Fruit fly (Drosophila melanogaster) whole organism, embryonic: ENCODE results near the gene CNPYb.

Source experiments
- B-H1 ChIP-seq: fragments of 200-800 bp; sonication (Bioruptor generic); IDR thresholded peaks from 3 replicates; pipeline ENCODE4 v1.3.6; 2022; ENCODE audit warnings: missing biosample characterization, missing genetic modification characterization
- CG10565 ChIP-seq: fragments of 200-800 bp; sonication (Bioruptor generic); optimal IDR thresholded peaks from 3 replicates; lab custom pipeline; 2016; ENCODE audit warnings: missing biosample characterization, mild to moderate bottlenecking, missing genetic modification characterization
- CG10979 ChIP-seq: fragments of 200-800 bp; sonication (Bioruptor generic); optimal IDR thresholded peaks from 2 replicates; lab custom pipeline; 2018; ENCODE audit warnings: missing biosample characterization, mild to moderate bottlenecking, missing genetic modification characterization, moderate library complexity
- CG11456 ChIP-seq: fragments of 200-800 bp; sonication (Bioruptor generic); IDR thresholded peaks from 3 replicates; pipeline ENCODE4 v1.3.6; 2022; ENCODE audit warnings: missing biosample characterization, missing genetic modification characterization
- CG12219 ChIP-seq: fragments of 200-800 bp; sonication (Bioruptor generic); optimal IDR thresholded peaks from 3 replicates; lab custom pipeline; 2018; ENCODE audit warnings: missing biosample characterization, mild to moderate bottlenecking, missing genetic modification characterization
- CG14710 ChIP-seq: fragments of 200-800 bp; sonication (Bioruptor generic); optimal IDR thresholded peaks from 3 replicates; lab custom pipeline; 2019; ENCODE audit warnings: missing biosample characterization, mild to moderate bottlenecking, missing genetic modification characterization, moderate library complexity
- CG1647 ChIP-seq: fragments of 200-800 bp; sonication (Bioruptor generic); optimal IDR thresholded peaks from 3 replicates; lab custom pipeline; 2016; ENCODE audit warnings: missing biosample characterization, missing genetic modification characterization
- CG17385 ChIP-seq: fragments of 200-800 bp; sonication (Bioruptor generic); optimal IDR thresholded peaks from 3 replicates; lab custom pipeline; 2018; ENCODE audit warnings: missing biosample characterization, mild to moderate bottlenecking, missing genetic modification characterization
- CG18599 ChIP-seq: fragments of 200-800 bp; sonication (Bioruptor generic); optimal IDR thresholded peaks from 3 replicates; lab custom pipeline; 2017; ENCODE audit warnings: missing biosample characterization, missing genetic modification characterization, mild to moderate bottlenecking, moderate library complexity, missing genetic modification reagents
- CG32772 ChIP-seq: fragments of 200-800 bp; sonication (Bioruptor generic); IDR thresholded peaks from 2 replicates; pipeline ENCODE4 v1.3.6; 2022; ENCODE audit warnings: missing biosample characterization, missing genetic modification characterization
- CG3281 ChIP-seq: fragments of 200-800 bp; sonication (Bioruptor generic); optimal IDR thresholded peaks from 3 replicates; lab custom pipeline; 2017; ENCODE audit warnings: missing biosample characterization, mild to moderate bottlenecking, missing genetic modification characterization
- CG4854 ChIP-seq: fragments of 200-800 bp; sonication (Bioruptor generic); optimal IDR thresholded peaks from 2 replicates; lab custom pipeline; 2016; ENCODE audit warnings: missing biosample characterization, missing genetic modification characterization, inconsistent platforms
- CG6175 ChIP-seq: fragments of 200-800 bp; sonication (Bioruptor generic); IDR thresholded peaks from 3 replicates; pipeline ENCODE4 v1.3.6; 2022; ENCODE audit warnings: missing biosample characterization, missing genetic modification characterization
- CG7372 ChIP-seq: fragments of 200-800 bp; sonication (Bioruptor generic); IDR thresholded peaks from 2 replicates; pipeline ENCODE4 v1.3.6; 2022; ENCODE audit warnings: missing biosample characterization, missing genetic modification characterization
- CG7987 ChIP-seq: fragments of 200-800 bp; sonication (Bioruptor generic); optimal IDR thresholded peaks from 2 replicates; lab custom pipeline; 2018; ENCODE audit warnings: missing biosample characterization, mild to moderate bottlenecking, missing genetic modification characterization, moderate library complexity
- CoRest ChIP-seq: fragments of 200-800 bp; sonication (Bioruptor generic); optimal IDR thresholded peaks from 3 replicates; lab custom pipeline; 2018; ENCODE audit warnings: missing biosample characterization, mild to moderate bottlenecking, missing genetic modification characterization, moderate library complexity
- Dbx ChIP-seq: fragments of 200-800 bp; sonication (Bioruptor generic); IDR thresholded peaks from 3 replicates; pipeline ENCODE4 v1.3.6; 2022; ENCODE audit warnings: missing biosample characterization, missing genetic modification characterization
- Dip3 ChIP-seq: fragments of 200-800 bp; sonication (Bioruptor generic); optimal IDR thresholded peaks from 3 replicates; lab custom pipeline; 2016; ENCODE audit warnings: missing biosample characterization, missing genetic modification characterization
- Doc2 ChIP-seq: fragments of 200-800 bp; sonication (Bioruptor generic); IDR thresholded peaks from 2 replicates; pipeline ENCODE4 v1.3.6; 2022; ENCODE audit warnings: missing biosample characterization, missing genetic modification characterization
- GATAe ChIP-seq: fragments of 200-800 bp; sonication (Bioruptor generic); conservative IDR thresholded peaks from 2 replicates; pipeline ENCODE4 v1.3.6; 2022; ENCODE audit warnings: missing biosample characterization, missing genetic modification characterization
- HLH4C ChIP-seq: fragments of 200-800 bp; sonication (Bioruptor generic); IDR thresholded peaks from 3 replicates; pipeline ENCODE4 v1.3.6; 2022; ENCODE audit warnings: missing biosample characterization, missing genetic modification characterization; ENCODE audit not compliant: partially characterized antibody
- HmgD ChIP-seq: fragments of 200-800 bp; sonication (Bioruptor generic); optimal IDR thresholded peaks from 3 replicates; lab custom pipeline; 2016; ENCODE audit warnings: missing biosample characterization, missing genetic modification characterization
- MTF-1 ChIP-seq: fragments of 200-800 bp; sonication (Bioruptor generic); optimal IDR thresholded peaks from 2 replicates; lab custom pipeline; 2018; ENCODE audit warnings: missing biosample characterization, mild to moderate bottlenecking, missing genetic modification characterization, borderline replicate concordance
- Mes4 ChIP-seq: fragments of 200-800 bp; sonication (Bioruptor generic); optimal IDR thresholded peaks from 2 replicates; lab custom pipeline; 2016; ENCODE audit warnings: missing biosample characterization, missing genetic modification characterization
- NK7.1 ChIP-seq: fragments of 200-800 bp; sonication (Bioruptor generic); optimal IDR thresholded peaks from 3 replicates; lab custom pipeline; 2016; ENCODE audit warnings: missing biosample characterization, missing genetic modification characterization
- Opbp ChIP-seq: fragments of 200-800 bp; sonication (Bioruptor generic); IDR thresholded peaks from 3 replicates; pipeline ENCODE4 v1.3.6; 2022; ENCODE audit warnings: missing biosample characterization, missing genetic modification characterization; ENCODE audit not compliant: partially characterized antibody
- Sox100B ChIP-seq: fragments of 200-800 bp; sonication (Bioruptor generic); optimal IDR thresholded peaks from 3 replicates; lab custom pipeline; 2018; ENCODE audit warnings: missing biosample characterization, mild to moderate bottlenecking, missing genetic modification characterization
- ash1 ChIP-seq: fragments of 200-800 bp; sonication (Bioruptor generic); optimal IDR thresholded peaks from 2 replicates; lab custom pipeline; 2018; ENCODE audit warnings: missing biosample characterization, mild to moderate bottlenecking, missing genetic modification characterization
- az2 ChIP-seq: fragments of 200-800 bp; sonication (Bioruptor generic); optimal IDR thresholded peaks from 3 replicates; lab custom pipeline; 2016; ENCODE audit warnings: missing biosample characterization, missing genetic modification characterization
- crol ChIP-seq: fragments of 200-800 bp; sonication (Bioruptor generic); IDR thresholded peaks from 2 replicates; pipeline ENCODE4 v1.3.6; 2022; ENCODE audit warnings: missing biosample characterization, missing genetic modification characterization
- danr ChIP-seq: fragments of 200-800 bp; sonication (Bioruptor generic); IDR thresholded peaks from 2 replicates; pipeline ENCODE4 v1.3.6; 2022; ENCODE audit warnings: missing biosample characterization, missing genetic modification characterization
- dati ChIP-seq: fragments of 200-800 bp; sonication (Bioruptor generic); IDR thresholded peaks from 2 replicates; pipeline ENCODE4 v1.3.6; 2022; ENCODE audit warnings: missing biosample characterization, missing genetic modification characterization
- esg ChIP-seq: fragments of 200-800 bp; sonication (Bioruptor generic); conservative IDR thresholded peaks from 2 replicates; pipeline ENCODE4 v1.3.6; 2022; ENCODE audit warnings: missing biosample characterization, missing genetic modification characterization
- kah ChIP-seq: fragments of 200-800 bp; sonication (Bioruptor generic); optimal IDR thresholded peaks from 2 replicates; lab custom pipeline; 2018; ENCODE audit warnings: missing biosample characterization, mild to moderate bottlenecking, missing genetic modification characterization
- lilli ChIP-seq: fragments of 200-800 bp; sonication (Bioruptor generic); optimal IDR thresholded peaks from 3 replicates; lab custom pipeline; 2016; ENCODE audit warnings: missing biosample characterization, missing genetic modification characterization
- luna ChIP-seq: fragments of 200-800 bp; sonication (Bioruptor generic); optimal IDR thresholded peaks from 2 replicates; lab custom pipeline; 2016; ENCODE audit warnings: missing biosample characterization, missing genetic modification characterization
- nom ChIP-seq: fragments of 200-800 bp; sonication (Bioruptor generic); optimal IDR thresholded peaks from 2 replicates; lab custom pipeline; 2017; ENCODE audit warnings: missing biosample characterization, missing genetic modification characterization, mild to moderate bottlenecking, moderate library complexity, missing genetic modification reagents
- p53 ChIP-seq: fragments of 200-800 bp; sonication (Bioruptor generic); optimal IDR thresholded peaks from 2 replicates; lab custom pipeline; 2016; ENCODE audit warnings: missing biosample characterization, missing genetic modification characterization
- pho ChIP-seq: fragments of 200-800 bp; sonication (Bioruptor generic); optimal IDR thresholded peaks from 2 replicates; lab custom pipeline; 2016; ENCODE audit warnings: missing biosample characterization, missing genetic modification characterization
- row ChIP-seq: fragments of 200-800 bp; sonication (Bioruptor generic); IDR thresholded peaks from 3 replicates; pipeline ENCODE4 v1.3.6; 2022; ENCODE audit warnings: missing biosample characterization, missing genetic modification characterization
- sisA ChIP-seq: fragments of 200-800 bp; sonication (Bioruptor generic); IDR thresholded peaks from 2 replicates; pipeline ENCODE4 v1.3.6; 2022; ENCODE audit warnings: missing biosample characterization, missing genetic modification characterization
- so ChIP-seq: fragments of 200-800 bp; sonication (Bioruptor generic); IDR thresholded peaks from 3 replicates; pipeline ENCODE4 v1.3.6; 2022; ENCODE audit warnings: missing biosample characterization, missing genetic modification characterization
- tgo ChIP-seq: fragments of 200-800 bp; sonication (Bioruptor generic); IDR thresholded peaks from 3 replicates; pipeline ENCODE4 v1.3.6; 2022; ENCODE audit warnings: missing biosample characterization, missing genetic modification characterization
- tup ChIP-seq: fragments of 200-800 bp; sonication (Bioruptor generic); optimal IDR thresholded peaks from 2 replicates; lab custom pipeline; 2016; ENCODE audit warnings: missing biosample characterization, mild to moderate bottlenecking, missing genetic modification characterization, moderate library complexity
- unc-4 ChIP-seq: fragments of 200-800 bp; sonication (Bioruptor generic); IDR thresholded peaks from 2 replicates; pipeline ENCODE4 v1.3.6; 2022; ENCODE audit warnings: missing biosample characterization, missing genetic modification characterization; ENCODE audit not compliant: partially characterized antibody
- unpg ChIP-seq: fragments of 200-800 bp; sonication (Bioruptor generic); optimal IDR thresholded peaks from 3 replicates; lab custom pipeline; 2018; ENCODE audit warnings: missing biosample characterization, mild to moderate bottlenecking, missing genetic modification characterization, moderate library complexity
- zen ChIP-seq: fragments of 200-800 bp; sonication (Bioruptor generic); optimal IDR thresholded peaks from 3 replicates; lab custom pipeline; 2018; ENCODE audit warnings: missing biosample characterization, mild to moderate bottlenecking, missing genetic modification characterization, moderate library complexity
- zfh1 ChIP-seq: fragments of 200-800 bp; sonication (Bioruptor generic); IDR thresholded peaks from 3 replicates; pipeline ENCODE4 v1.3.6; 2022; ENCODE audit warnings: missing biosample characterization, missing genetic modification characterization
- zfh2 ChIP-seq: fragments of 200-800 bp; sonication (Bioruptor generic); optimal IDR thresholded peaks from 2 replicates; lab custom pipeline; 2016; ENCODE audit warnings: missing biosample characterization, missing genetic modification characterization

CNPYb gene

dm6 chr3L:19045299-19046025 is 50.6 kb downstream of the CNPYb start, which contains the start of gene nkd (continued):
- TF ChIP-seq lilli (GFP tag; lab: Kevin White, UChicago) (peak; percentile 90), dati (GFP tag; lab: Robert Waterston, UW) (peak; percentile 64; the same call in 1 of the 2 replicates), az2 (GFP tag; lab: Kevin White, UChicago) (peak; percentile 93), CoRest (peak; percentile 92), zfh1 (GFP tag; lab: Robert Waterston, UW) (peak; percentile 91), tup (peak; percentile 48), crol (0 out of 2 replicates have a peak, but pooled peaks have one; percentile 36), Mes4 (GFP tag; lab: Kevin White, UChicago) (peak; percentile 54), Opbp (GFP tag; lab: Robert Waterston, UW) (no peak; the same call in 2 of the 3 replicates), unc-4 (GFP tag; lab: Robert Waterston, UW) (no peak), row (GFP tag; lab: Robert Waterston, UW) (peak; percentile 96), luna (GFP tag; lab: Kevin White, UChicago) (no peak), zfh2 (GFP tag; lab: Kevin White, UChicago) (peak; percentile 50), danr (peak; percentile 23; the same call in 1 of the 2 replicates), CG12219 (GFP tag; lab: Kevin White, UChicago) (peak; percentile 74), CG10979 (peak; percentile 93), CG18599 (peak; percentile 91), CG11456 (GFP tag; lab: Robert Waterston, UW) (peak; percentile 86), CG17385 (GFP tag; lab: Kevin White, UChicago) (peak; percentile 88), HmgD (GFP tag; lab: Kevin White, UChicago) (peak; percentile 57), pho (GFP tag; lab: Kevin White, UChicago) (peak; percentile 40), p53 (GFP tag; lab: Kevin White, UChicago) (no peak), HLH4C (GFP tag; lab: Robert Waterston, UW) (peak; percentile 9; the same call in 2 of the 3 replicates), Dip3 (GFP tag; lab: Kevin White, UChicago) (peak; percentile 50), CG6175 (peak; percentile 51; the same call in 2 of the 3 replicates), zen (tag; lab: Kevin White, UChicago) (peak; percentile 79), B-H1 (GFP tag; lab: Robert Waterston, UW) (peak; percentile 90), CG32772 (GFP tag; lab: Robert Waterston, UW) (peak; percentile 84), CG10565 (no peak), CG3281 (GFP tag; lab: Kevin White, UChicago) (peak; percentile 46), Dbx (GFP tag; lab: Robert Waterston, UW) (peak; percentile 94), esg (GFP tag; lab: Robert Waterston, UW) (peak; percentile 87), CG4854 (GFP tag; lab: Kevin White, UChicago) (peak; percentile 65), MTF-1 (GFP tag; lab: Kevin White, UChicago) (no peak), sisA (GFP tag; lab: Robert Waterston, UW) (peak; percentile 83), CG7987 (GFP tag; lab: Kevin White, UChicago) (peak; percentile 58), CG14710 (peak; percentile 92), so (peak; percentile 87), ash1 (GFP tag; lab: Kevin White, UChicago) (peak; percentile 62), unpg (GFP tag; lab: Kevin White, UChicago) (peak; percentile 93), kah (peak; percentile 76), tgo (GFP tag; lab: Robert Waterston, UW) (peak; percentile 91), Sox100B (GFP tag; lab: Kevin White, UChicago) (peak; percentile 89), NK7.1 (peak; percentile 41), Doc2 (GFP tag; lab: Robert Waterston, UW) (no peak), nom (GFP tag; lab: Kevin White, UChicago) (peak; percentile 71), CG1647 (peak; percentile 28), GATAe (peak; percentile 26; the same call in 1 of the 2 replicates), CG7372 (GFP tag; lab: Robert Waterston, UW) (peak; percentile 86)
